Fruit fly (Drosophila melanogaster) whole organism, embryonic: Measurements from ENCODE around the gene CG13055.

Experiments
- Abd-B ChIP-seq: fragments of 200-800 bp; sonication (Bioruptor generic); optimal IDR thresholded peaks from 2 replicates; lab custom pipeline; 2018; ENCODE audit warnings: missing biosample characterization, mild to moderate bottlenecking, missing genetic modification characterization, moderate library complexity
- Atf6 ChIP-seq: fragments of 200-800 bp; sonication (Bioruptor generic); IDR thresholded peaks from 2 replicates; pipeline ENCODE4 v1.3.6; 2022; ENCODE audit warnings: missing biosample characterization, missing genetic modification characterization
- CG10543 ChIP-seq: fragments of 200-800 bp; sonication (Bioruptor generic); optimal IDR thresholded peaks from 3 replicates; lab custom pipeline; 2017; ENCODE audit warnings: missing biosample characterization, mild to moderate bottlenecking, missing genetic modification characterization, moderate library complexity
- CG16779 ChIP-seq: fragments of 200-800 bp; sonication (Bioruptor generic); IDR thresholded peaks from 2 replicates; pipeline ENCODE4 v1.3.6; 2022; ENCODE audit warnings: missing biosample characterization, missing genetic modification characterization
- CG17829 ChIP-seq: fragments of 200-800 bp; optimal IDR thresholded peaks from 2 replicates; lab custom pipeline; 2019; ENCODE audit warnings: missing biosample characterization, mild to moderate bottlenecking, missing genetic modification characterization, moderate library complexity
- CG1792 ChIP-seq: fragments of 200-800 bp; sonication (Bioruptor generic); optimal IDR thresholded peaks from 2 replicates; lab custom pipeline; 2016; ENCODE audit warnings: missing biosample characterization, missing genetic modification characterization
- CG2199 ChIP-seq: fragments of 200-800 bp; sonication (Bioruptor generic); IDR thresholded peaks from 3 replicates; pipeline ENCODE4 v1.3.6; 2022; ENCODE audit warnings: missing biosample characterization, missing genetic modification characterization
- CG2678 ChIP-seq: fragments of 200-800 bp; sonication (Bioruptor generic); optimal IDR thresholded peaks from 3 replicates; lab custom pipeline; 2019; ENCODE audit warnings: missing biosample characterization, mild to moderate bottlenecking, missing genetic modification characterization, moderate library complexity
- CG33557 ChIP-seq: fragments of 200-800 bp; sonication (Bioruptor generic); optimal IDR thresholded peaks from 2 replicates; lab custom pipeline; 2019; ENCODE audit warnings: missing biosample characterization, mild to moderate bottlenecking, missing genetic modification characterization, moderate library complexity
- CG5180 ChIP-seq: fragments of 200-800 bp; sonication (Bioruptor generic); optimal IDR thresholded peaks from 3 replicates; lab custom pipeline; 2017; ENCODE audit warnings: missing biosample characterization, missing genetic modification characterization, mild to moderate bottlenecking, moderate library complexity, missing genetic modification reagents
- CG6272 ChIP-seq: fragments of 200-800 bp; sonication (Bioruptor generic); IDR thresholded peaks from 2 replicates; pipeline ENCODE4 v1.3.6; 2022; ENCODE audit warnings: missing biosample characterization, missing genetic modification characterization
- D19A ChIP-seq: fragments of 200-800 bp; optimal IDR thresholded peaks from 3 replicates; lab custom pipeline; 2019; ENCODE audit warnings: missing biosample characterization, mild to moderate bottlenecking, missing genetic modification characterization, moderate library complexity
- Dad ChIP-seq: fragments of 200-800 bp; sonication (Bioruptor generic); optimal IDR thresholded peaks from 3 replicates; lab custom pipeline; 2016; ENCODE audit warnings: missing biosample characterization, missing genetic modification characterization
- Dfd ChIP-seq, 2 experiments: fragments of >200 bp; optimal IDR thresholded peaks; 2 replicates each; lab custom pipeline; 2017; ENCODE audit warnings: missing biosample characterization in 2 of 2, missing genetic modification characterization in 2 of 2
- Dll ChIP-seq: fragments of 200-800 bp; sonication (Bioruptor generic); IDR thresholded peaks from 4 replicates; pipeline ENCODE4 v1.3.6; 2022; ENCODE audit warnings: missing biosample characterization, missing genetic modification characterization; ENCODE audit not compliant: partially characterized antibody
- Doc3 ChIP-seq: fragments of 200-800 bp; sonication (Bioruptor generic); IDR thresholded peaks from 3 replicates; pipeline ENCODE4 v1.3.6; 2022; ENCODE audit warnings: missing biosample characterization, missing genetic modification characterization; ENCODE audit not compliant: partially characterized antibody
- Drgx ChIP-seq: fragments of 200-800 bp; sonication (Bioruptor generic); IDR thresholded peaks from 2 replicates; pipeline ENCODE4 v1.3.6; 2022; ENCODE audit warnings: missing biosample characterization, missing genetic modification characterization
- Neu2 ChIP-seq: fragments of 200-800 bp; sonication (Bioruptor generic); optimal IDR thresholded peaks from 3 replicates; lab custom pipeline; 2016; ENCODE audit warnings: missing biosample characterization, missing genetic modification characterization, borderline replicate concordance
- Oli ChIP-seq: fragments of 200-800 bp; sonication (Bioruptor generic); optimal IDR thresholded peaks from 2 replicates; lab custom pipeline; 2018; ENCODE audit warnings: missing biosample characterization, mild to moderate bottlenecking, missing genetic modification characterization, moderate library complexity
- Ptx1 ChIP-seq: fragments of 200-800 bp; sonication (Bioruptor generic); IDR thresholded peaks from 2 replicates; pipeline ENCODE4 v1.3.6; 2022; ENCODE audit warnings: missing biosample characterization, missing genetic modification characterization
- ac ChIP-seq: fragments of 200-800 bp; sonication (Bioruptor generic); optimal IDR thresholded peaks from 3 replicates; lab custom pipeline; 2017; ENCODE audit warnings: missing biosample characterization, mild to moderate bottlenecking, missing genetic modification characterization
- amos ChIP-seq: fragments of 200-800 bp; sonication (Bioruptor generic); IDR thresholded peaks from 2 replicates; pipeline ENCODE4 v1.3.6; 2022; ENCODE audit warnings: missing biosample characterization, missing genetic modification characterization; ENCODE audit not compliant: partially characterized antibody
- ase ChIP-seq: fragments of 200-800 bp; sonication (Bioruptor generic); IDR thresholded peaks from 3 replicates; pipeline ENCODE4 v1.3.6; 2022; ENCODE audit warnings: missing biosample characterization, missing genetic modification characterization
- bsh ChIP-seq, 2 experiments: fragments of 200-800 bp; sonication (Bioruptor generic); optimal IDR thresholded peaks; 2 replicates each; lab custom pipeline; 2017 to 2018; ENCODE audit warnings: mild to moderate bottlenecking in 2 of 2, missing biosample characterization in 2 of 2, missing genetic modification characterization in 2 of 2, moderate library complexity in 1 of 2
- cad ChIP-seq: fragments of >200 bp; optimal IDR thresholded peaks from 2 replicates; lab custom pipeline; 2017; ENCODE audit warnings: missing biosample characterization, missing genetic modification characterization
- chinmo ChIP-seq: fragments of 200-800 bp; sonication (Bioruptor generic); IDR thresholded peaks from 4 replicates; pipeline ENCODE4 v1.3.6; 2022; ENCODE audit warnings: missing biosample characterization, missing genetic modification characterization; ENCODE audit not compliant: partially characterized antibody
- exex ChIP-seq: fragments of 200-800 bp; sonication (Bioruptor generic); optimal IDR thresholded peaks from 4 replicates; lab custom pipeline; 2018; ENCODE audit warnings: missing biosample characterization, mild to moderate bottlenecking, missing genetic modification characterization, moderate library complexity
- gfzf ChIP-seq: fragments of 200-800 bp; sonication (Bioruptor generic); optimal IDR thresholded peaks from 2 replicates; lab custom pipeline; 2016; ENCODE audit warnings: missing biosample characterization, mild to moderate bottlenecking, missing genetic modification characterization, moderate library complexity
- klu ChIP-seq: fragments of 200-800 bp; sonication (Bioruptor generic); IDR thresholded peaks from 2 replicates; pipeline ENCODE4 v1.3.6; 2022; ENCODE audit warnings: missing biosample characterization, missing genetic modification characterization
- kni ChIP-seq: fragments of 200-800 bp; sonication (Bioruptor generic); optimal IDR thresholded peaks from 3 replicates; lab custom pipeline; 2017; ENCODE audit warnings: mild to moderate bottlenecking, missing biosample characterization, missing genetic modification reagents, missing genetic modification characterization
- pros ChIP-seq: fragments of 200-800 bp; sonication (Bioruptor generic); optimal IDR thresholded peaks from 3 replicates; lab custom pipeline; 2019; ENCODE audit warnings: missing biosample characterization, mild to moderate bottlenecking, missing genetic modification characterization, moderate library complexity
- pum ChIP-seq: fragments of 200-800 bp; sonication (Bioruptor generic); optimal IDR thresholded peaks from 2 replicates; lab custom pipeline; 2016; ENCODE audit warnings: missing biosample characterization, missing genetic modification characterization
- sens ChIP-seq: fragments of 200-800 bp; sonication (Bioruptor generic); peaks from one replicate; lab custom pipeline; 2016; ENCODE audit warnings: missing biosample characterization, missing genetic modification characterization
- sob ChIP-seq: fragments of 200-800 bp; sonication (Bioruptor generic); IDR thresholded peaks from 2 replicates; pipeline ENCODE4 v1.3.6; 2022; ENCODE audit warnings: missing biosample characterization, missing genetic modification characterization
- wdn ChIP-seq: fragments of 200-800 bp; sonication (Bioruptor generic); IDR thresholded peaks from 2 replicates; pipeline ENCODE4 v1.3.6; 2022; ENCODE audit warnings: missing biosample characterization, missing genetic modification characterization
- zfh2 ChIP-seq: fragments of 200-800 bp; sonication (Bioruptor generic); optimal IDR thresholded peaks from 2 replicates; lab custom pipeline; 2016; ENCODE audit warnings: missing biosample characterization, missing genetic modification characterization

The CG13055 gene

DNA sequence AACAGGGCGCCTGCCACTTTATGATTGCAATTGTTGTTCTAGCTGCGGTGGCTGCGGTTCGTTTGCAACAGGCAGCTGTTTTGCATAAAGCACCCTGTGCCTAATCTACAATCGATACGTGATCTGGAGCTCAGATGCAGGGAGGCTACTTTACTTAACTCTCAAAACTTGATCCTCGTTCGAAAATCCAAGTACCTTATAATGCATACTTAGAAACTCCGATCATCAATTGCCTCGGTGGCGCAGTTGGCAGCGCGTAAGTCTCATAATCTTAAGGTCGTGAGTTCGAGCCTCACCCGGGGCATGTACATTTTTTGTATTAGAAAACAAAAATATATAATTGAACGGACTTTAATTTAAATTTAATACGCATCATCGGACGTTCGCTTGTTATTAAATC lies 30.4 kb downstream of the CG13055 start (continued):
- peak; percentile 18; the same call in 1 of the 2 replicates for TF ChIP-seq amos (GFP tag; lab: Robert Waterston, UW)
- no peak for TF ChIP-seq CG17829 (tag; lab: Kevin White, UChicago)
- no peak for TF ChIP-seq cad
- TF ChIP-seq CG1792 (GFP tag; lab: Kevin White, UChicago) = no peak
- no peak for TF ChIP-seq CG2678 (tag; lab: Kevin White, UChicago)
- 0 out of 2 replicates have a peak, but pooled peaks have one; percentile 24 for TF ChIP-seq CG6272 (GFP tag; lab: Robert Waterston, UW)

DNA sequence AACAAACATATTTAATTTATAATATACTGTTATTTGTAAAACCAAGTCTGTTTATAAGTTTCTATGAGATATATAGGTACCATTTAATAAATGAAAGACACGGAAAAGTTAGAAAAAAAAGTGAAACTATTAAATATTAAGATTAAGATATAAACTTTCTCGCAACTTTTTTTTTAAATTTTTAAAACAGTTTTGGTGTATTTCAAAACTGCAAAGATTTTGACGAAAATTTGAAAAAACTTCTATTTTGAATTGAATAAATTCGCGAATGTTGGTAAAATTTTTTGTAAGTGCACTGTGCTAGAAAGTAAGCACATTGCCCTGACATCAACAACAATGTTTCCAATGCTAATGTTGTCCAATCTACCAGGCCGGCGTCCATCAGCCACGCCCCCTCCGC lies 30.9 kb downstream of the CG13055 start:
- TF ChIP-seq kni (GFP tag; lab: Kevin White, UChicago) (no peak), klu (no peak), Oli (tag; lab: Kevin White, UChicago) (no peak), zfh2 (no peak), D19A (no peak), CG2199 (no peak), Abd-B (no peak), Atf6 (GFP tag; lab: Robert Waterston, UW) (no peak)

DNA sequence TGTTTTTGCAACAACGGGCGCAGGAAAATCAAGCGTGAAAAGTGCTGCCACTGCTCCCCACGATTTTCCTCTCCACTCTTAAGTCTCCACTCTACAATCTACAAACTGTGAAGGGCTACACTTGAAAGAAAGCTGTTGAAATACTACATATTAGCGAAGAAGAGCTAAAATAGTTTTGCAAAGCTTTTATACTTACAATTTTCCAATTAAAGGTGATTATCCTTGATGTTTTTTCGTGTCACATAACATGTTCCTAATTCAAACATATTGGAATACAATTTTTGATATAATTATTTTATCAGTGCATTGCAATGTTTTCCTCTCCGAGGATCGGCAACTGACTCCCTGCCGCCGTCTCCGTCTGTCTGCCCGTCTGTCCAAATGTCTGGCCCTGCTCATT lies 34.2 kb downstream of the CG13055 start:
- no peak for TF ChIP-seq exex (tag; lab: Kevin White, UChicago)
- no peak for TF ChIP-seq pum (GFP tag; lab: Kevin White, UChicago)
- TF ChIP-seq wdn (GFP tag; lab: Robert Waterston, UW) = no peak
- no peak for TF ChIP-seq chinmo (GFP tag; lab: Robert Waterston, UW)
- TF ChIP-seq Ptx1 = 0 out of 2 replicates have a peak, but pooled peaks have one; percentile 15
- TF ChIP-seq Neu2 = no peak
- no peak for TF ChIP-seq CG33557 (GFP tag; lab: Kevin White, UChicago)
- TF ChIP-seq Dfd (GFP tag; optimal IDR thresholded peaks at IDR 0.05; lab: Kevin White, UChicago) = no peak
- no peak for TF ChIP-seq CG5180 (GFP tag; lab: Kevin White, UChicago)
- no peak for TF ChIP-seq Dad
- no peak for TF ChIP-seq pros (GFP tag; lab: Kevin White, UChicago)
- TF ChIP-seq sens (GFP tag; lab: Kevin White, UChicago) = peak; percentile 64
- TF ChIP-seq CG10543 (GFP tag; lab: Kevin White, UChicago) = no peak
- TF ChIP-seq gfzf (GFP tag; lab: Kevin White, UChicago) = no peak
- no peak for TF ChIP-seq sob (GFP tag; lab: Robert Waterston, UW)
- TF ChIP-seq Drgx (GFP tag; lab: Robert Waterston, UW) = peak; percentile 82
- TF ChIP-seq CG16779 (GFP tag; lab: Robert Waterston, UW) = no peak
- peak in 1 of 2 experiments; percentile 48 for TF ChIP-seq bsh (GFP tag; optimal IDR thresholded peaks at IDR 0.05; lab: Kevin White, UChicago)
- TF ChIP-seq, all 482 proteins: peak for 4

DNA sequence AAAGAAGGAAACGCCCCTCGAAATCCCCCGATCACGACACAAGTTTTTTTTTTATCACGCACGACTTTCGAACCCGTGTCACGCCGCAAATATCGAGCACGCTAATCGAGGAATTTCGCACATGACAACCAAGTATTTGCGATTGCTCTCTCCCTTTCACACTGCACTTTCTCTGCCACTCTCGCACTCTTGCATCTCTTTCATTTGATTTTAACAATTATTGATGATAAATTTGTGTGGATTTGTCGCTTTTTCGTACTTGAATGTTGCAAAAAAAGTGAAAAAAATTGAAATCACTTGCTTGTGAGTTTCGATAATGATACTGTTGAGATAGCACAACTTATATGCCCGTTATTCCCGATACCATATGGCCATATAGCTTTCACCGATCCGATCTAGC lies 35.0 kb downstream of the CG13055 start, which contains the start of gene CG13073:
TSS of gene CG13073 (minus strand) at position 101 of the 400 bp plus-strand sequence.
- TF ChIP-seq Doc3 (GFP tag; lab: Robert Waterston, UW) (0 out of 3 replicates have a peak, but pooled peaks have one; percentile 37), ase (no peak), Dll (GFP tag; lab: Robert Waterston, UW) (0 out of 4 replicates have a peak, but pooled peaks have one; percentile 39), ac (GFP tag; lab: Kevin White, UChicago) (no peak)
- TF ChIP-seq, all 482 proteins: peak for 2
